Worm (Caenorhabditis elegans): Measurements from ENCODE around the gene F52H2.1.

- TF ChIP-seq hlh-8 (tag; optimal IDR thresholded peaks at IDR 0.05) (no peak), dmd-4 (tag; optimal IDR thresholded peaks at IDR 0.05; ENCODE audit: borderline replicate concordance) (no peak), fkh-10 (GFP tag; optimal IDR thresholded peaks at IDR 0.05) (no peak), nhr-11 (tag; optimal IDR thresholded peaks at IDR 0.05) (no peak), tbx-7 (tag; optimal IDR thresholded peaks at IDR 0.05) (no peak), ceh-14 (tag; optimal IDR thresholded peaks at IDR 0.05) (no peak), ama-1 (optimal IDR thresholded peaks at IDR 0.05) (no peak), ref-2 (tag; optimal IDR thresholded peaks at IDR 0.05) (no peak), pha-2 (tag; optimal IDR thresholded peaks at IDR 0.05) (no peak), ceh-2 (tag; optimal IDR thresholded peaks at IDR 0.05) (no peak), pat-9 (tag; optimal IDR thresholded peaks at IDR 0.05) (no peak), eyg-1 (tag; optimal IDR thresholded peaks at IDR 0.05) (no peak), syd-9 (tag; optimal IDR thresholded peaks at IDR 0.05) (no peak), elt-4 (tag; optimal IDR thresholded peaks at IDR 0.05) (no peak)
Observed at ce11 chrX:2531276-2531675, 41.6 kb upstream of the F52H2.1 start.
